Fruit fly (Drosophila melanogaster): ENCODE data around the gene CanA-14F.

The CanA-14F gene

dm6 chrX:16616773-16617738, 30.1 kb upstream of the CanA-14F start (continued):
- TF ChIP-seq twi (tag; optimal IDR thresholded peaks at IDR 0.05) = no peak
- TF ChIP-seq p53 (GFP tag; optimal IDR thresholded peaks at IDR 0.05) = no peak
- no peak for TF ChIP-seq Dek (tag; optimal IDR thresholded peaks at IDR 0.05)
- TF ChIP-seq grau (tag; optimal IDR thresholded peaks at IDR 0.05) = peak; percentile 72
- no peak for TF ChIP-seq CG9797 (GFP tag; optimal IDR thresholded peaks at IDR 0.05)
- TF ChIP-seq chinmo (GFP tag; IDR thresholded peaks at IDR 0.05; ENCODE audit: partially characterized antibody) = 0 out of 4 replicates have a peak, but pooled peaks have one; percentile 36
- no peak for TF ChIP-seq Aef1 (GFP tag; IDR thresholded peaks at IDR 0.05)
- TF ChIP-seq usp (GFP tag; optimal IDR thresholded peaks at IDR 0.05) = no peak
- no peak for TF ChIP-seq CG31441 (GFP tag; IDR thresholded peaks at IDR 0.05)
- TF ChIP-seq hth (optimal IDR thresholded peaks at IDR 0.05) = no peak
- TF ChIP-seq CG3995 (GFP tag; optimal IDR thresholded peaks at IDR 0.05) = no peak
- TF ChIP-seq CG13296 (GFP tag; optimal IDR thresholded peaks at IDR 0.05) = no peak
- TF ChIP-seq MBD-R2 (GFP tag; IDR thresholded peaks at IDR 0.05) = no peak
- no peak for TF ChIP-seq wek (GFP tag; optimal IDR thresholded peaks at IDR 0.05)
- no peak for TF ChIP-seq dmrt99B (tag; optimal IDR thresholded peaks at IDR 0.05)
- TF ChIP-seq CG1647 (GFP tag; optimal IDR thresholded peaks at IDR 0.05) = no peak
- no peak for TF ChIP-seq CG31388 (GFP tag; optimal IDR thresholded peaks at IDR 0.05)
- TF ChIP-seq CG10147 (GFP tag; optimal IDR thresholded peaks at IDR 0.05) = no peak
- no peak for TF ChIP-seq dysf (GFP tag; IDR thresholded peaks at IDR 0.05)
- TF ChIP-seq CG18619 (GFP tag; optimal IDR thresholded peaks at IDR 0.05) = no peak
- TF ChIP-seq ind (GFP tag; optimal IDR thresholded peaks at IDR 0.05) = no peak
- no peak for TF ChIP-seq lmd (GFP tag; IDR thresholded peaks at IDR 0.05)
- TF ChIP-seq fu2 (GFP tag; optimal IDR thresholded peaks at IDR 0.05) = no peak
- no peak for TF ChIP-seq dati (GFP tag; IDR thresholded peaks at IDR 0.05)
- no peak for TF ChIP-seq zen (tag; optimal IDR thresholded peaks at IDR 0.05)
- TF ChIP-seq bab2 (GFP tag; optimal IDR thresholded peaks at IDR 0.05) = no peak
- no peak for TF ChIP-seq Atf6 (GFP tag; IDR thresholded peaks at IDR 0.05)
- TF ChIP-seq caup (GFP tag; optimal IDR thresholded peaks at IDR 0.05; ENCODE audit: severe bottlenecking) = no peak
- peak; percentile 41 for TF ChIP-seq CG13894 (tag; optimal IDR thresholded peaks at IDR 0.05)
- no peak for TF ChIP-seq CG7372 (GFP tag; IDR thresholded peaks at IDR 0.05)
- no peak for TF ChIP-seq Rx (GFP tag; IDR thresholded peaks at IDR 0.05)
- no peak for TF ChIP-seq CG12104 (GFP tag; optimal IDR thresholded peaks at IDR 0.05)
- TF ChIP-seq sens (GFP tag) = peak; percentile 6
- no peak for TF ChIP-seq CG9727 (GFP tag; optimal IDR thresholded peaks at IDR 0.05)
- no peak for TF ChIP-seq ken (GFP tag; IDR thresholded peaks at IDR 0.05)
- TF ChIP-seq ac (GFP tag; optimal IDR thresholded peaks at IDR 0.05) = no peak
- no peak for TF ChIP-seq HmgD (GFP tag; optimal IDR thresholded peaks at IDR 0.05)
- no peak for TF ChIP-seq chn (GFP tag; optimal IDR thresholded peaks at IDR 0.05)
- no peak for TF ChIP-seq CG5180 (GFP tag; optimal IDR thresholded peaks at IDR 0.05)
- TF ChIP-seq sug (tag; optimal IDR thresholded peaks at IDR 0.05) = no peak
- peak; percentile 13 for TF ChIP-seq sd (tag; optimal IDR thresholded peaks at IDR 0.05)
- no peak for TF ChIP-seq CG7963 (GFP tag; IDR thresholded peaks at IDR 0.05; ENCODE audit: partially characterized antibody)
- peak; percentile 85 for TF ChIP-seq Blimp-1 (GFP tag; optimal IDR thresholded peaks at IDR 0.05)
- TF ChIP-seq slbo (GFP tag; IDR thresholded peaks at IDR 0.05) = no peak
- no peak for TF ChIP-seq CG2199 (GFP tag; IDR thresholded peaks at IDR 0.05)
- TF ChIP-seq Dref (GFP tag; IDR thresholded peaks at IDR 0.05) = no peak
- no peak for TF ChIP-seq Lhr (GFP tag; optimal IDR thresholded peaks at IDR 0.05)
- TF ChIP-seq CG9932 (GFP tag; IDR thresholded peaks at IDR 0.05) = no peak
- no peak for TF ChIP-seq gce (GFP tag; IDR thresholded peaks at IDR 0.05)
- no peak for TF ChIP-seq tx (GFP tag; optimal IDR thresholded peaks at IDR 0.05)
